Fruit fly (Drosophila melanogaster) S2 (cell line): ENCODE measurements around the gene InR.

Source experiments
- CG8478 ChIP-seq: fragments of >200 bp; optimal IDR thresholded peaks from 2 replicates; lab custom pipeline; 2018
- CTCF ChIP-seq, 2 experiments: fragments of >200 bp; optimal IDR thresholded peaks; 2 replicates each; lab custom pipeline; 2018

InR gene

DNA sequence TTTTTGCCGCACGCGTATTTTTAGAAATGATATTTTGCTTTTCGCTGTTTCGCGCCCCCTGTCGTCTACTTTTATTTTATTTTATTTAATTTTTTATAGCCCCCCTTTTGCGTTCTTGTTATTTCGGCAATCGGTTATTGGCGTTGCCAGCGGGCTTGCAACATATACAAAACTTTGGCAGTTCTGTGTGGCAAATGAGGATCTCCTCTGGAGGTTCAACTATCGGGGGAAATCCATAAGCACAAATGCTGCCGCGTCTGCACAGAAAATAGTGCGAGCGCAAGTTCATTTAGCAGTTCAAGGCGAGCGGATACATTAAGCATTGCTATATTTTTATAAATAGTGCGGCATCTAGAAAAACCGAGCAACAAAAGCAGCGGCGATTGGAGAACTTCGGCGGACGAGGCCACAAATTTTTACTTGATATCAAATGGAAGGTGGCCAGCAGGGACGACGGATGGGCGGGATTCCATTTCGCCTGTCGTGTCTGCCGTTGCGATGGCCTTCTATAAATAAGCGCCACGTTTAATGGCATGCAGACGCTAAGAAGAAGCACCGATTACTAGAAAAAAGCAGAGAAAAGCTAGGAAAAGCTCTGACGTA lies 5.3 kb upstream of the InR start:
- TF ChIP-seq CTCF (optimal IDR thresholded peaks at IDR 0.05; lab: Kevin White, UChicago) (no peak), CG8478 (no peak)

DNA sequence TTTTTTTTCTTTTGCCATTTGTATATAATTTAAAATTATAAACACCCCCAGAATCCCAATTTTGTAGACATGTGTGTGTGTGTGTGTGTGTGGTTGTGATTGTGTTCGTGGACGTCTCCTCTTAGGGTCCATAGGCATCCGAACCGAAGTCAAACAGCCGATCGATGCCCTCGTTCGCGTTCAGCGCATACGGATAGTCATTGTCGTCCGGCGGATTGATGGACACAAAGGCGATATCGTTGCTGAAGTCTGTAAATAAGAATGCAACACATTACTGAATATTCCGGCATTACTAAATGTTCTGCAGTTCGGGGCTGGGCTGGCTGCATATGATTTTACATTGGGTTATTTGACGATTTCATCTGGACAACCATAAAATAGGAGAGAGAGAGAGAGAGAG lies 2.3 kb upstream of the InR start:
- TF ChIP-seq CG8478 (no peak), CTCF (optimal IDR thresholded peaks at IDR 0.05; lab: Kevin White, UChicago) (no peak)

DNA sequence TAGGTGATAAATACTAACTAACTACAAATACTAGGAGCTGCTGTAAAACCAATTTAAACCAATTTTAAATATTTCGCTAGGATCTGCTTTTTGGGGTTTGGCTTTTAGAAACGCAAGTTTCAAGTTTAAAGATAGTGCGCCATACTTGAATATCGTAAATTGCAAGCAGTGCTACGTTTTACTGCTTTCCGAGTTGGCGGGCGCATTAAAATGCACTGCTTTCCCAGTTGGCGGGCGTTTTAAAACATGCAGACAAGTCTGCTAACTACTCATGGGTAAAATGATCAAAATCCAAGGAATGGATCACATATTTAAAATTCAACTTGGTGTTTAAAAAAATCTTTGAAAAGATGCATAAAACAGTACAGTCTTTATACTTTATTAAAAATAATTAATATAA lies 624 bp upstream of the InR start:
- no peak for TF ChIP-seq CG8478
- TF ChIP-seq CTCF (optimal IDR thresholded peaks at IDR 0.05; lab: Kevin White, UChicago), result peak; percentile 50 to 69

DNA sequence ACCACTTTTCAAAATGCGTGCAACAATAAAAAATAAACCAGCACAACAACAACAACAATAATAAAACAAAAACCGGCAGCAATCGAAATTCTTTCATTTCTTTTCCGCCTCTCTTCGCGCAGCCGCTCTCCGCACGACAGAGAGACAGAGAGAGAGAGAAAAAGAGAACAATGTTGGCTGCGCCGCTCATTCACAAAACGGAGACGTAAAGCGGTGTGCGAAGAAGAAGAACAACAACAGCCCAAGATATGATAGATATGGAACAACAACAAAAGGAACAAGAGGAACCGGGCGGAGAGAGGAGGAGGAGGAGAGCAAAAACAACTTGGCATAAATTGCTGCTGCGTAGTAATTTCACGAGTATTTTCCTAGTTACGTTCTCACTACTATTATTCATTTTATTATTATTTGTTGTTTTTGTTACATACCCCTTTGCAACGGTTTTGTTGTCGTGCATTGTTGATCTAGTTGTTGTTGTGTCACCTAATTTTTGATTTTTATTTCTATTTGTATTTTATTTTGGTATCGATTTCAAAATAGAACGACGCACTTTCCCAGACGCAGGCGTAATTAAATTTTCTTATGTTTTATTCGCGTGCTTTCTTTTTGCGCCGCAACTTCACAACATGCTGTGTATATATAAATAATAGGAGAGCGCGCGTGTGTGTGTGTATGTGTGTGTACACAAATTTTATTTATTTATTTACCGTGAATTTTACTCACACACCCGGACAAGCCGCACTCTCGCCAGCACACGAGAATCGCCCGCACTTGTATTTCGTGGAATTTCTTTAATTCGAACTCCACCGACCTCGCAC lies 613 bp downstream of the InR start:
- TF ChIP-seq CG8478, result no peak
- no peak for TF ChIP-seq CTCF (optimal IDR thresholded peaks at IDR 0.05; lab: Kevin White, UChicago)

DNA sequence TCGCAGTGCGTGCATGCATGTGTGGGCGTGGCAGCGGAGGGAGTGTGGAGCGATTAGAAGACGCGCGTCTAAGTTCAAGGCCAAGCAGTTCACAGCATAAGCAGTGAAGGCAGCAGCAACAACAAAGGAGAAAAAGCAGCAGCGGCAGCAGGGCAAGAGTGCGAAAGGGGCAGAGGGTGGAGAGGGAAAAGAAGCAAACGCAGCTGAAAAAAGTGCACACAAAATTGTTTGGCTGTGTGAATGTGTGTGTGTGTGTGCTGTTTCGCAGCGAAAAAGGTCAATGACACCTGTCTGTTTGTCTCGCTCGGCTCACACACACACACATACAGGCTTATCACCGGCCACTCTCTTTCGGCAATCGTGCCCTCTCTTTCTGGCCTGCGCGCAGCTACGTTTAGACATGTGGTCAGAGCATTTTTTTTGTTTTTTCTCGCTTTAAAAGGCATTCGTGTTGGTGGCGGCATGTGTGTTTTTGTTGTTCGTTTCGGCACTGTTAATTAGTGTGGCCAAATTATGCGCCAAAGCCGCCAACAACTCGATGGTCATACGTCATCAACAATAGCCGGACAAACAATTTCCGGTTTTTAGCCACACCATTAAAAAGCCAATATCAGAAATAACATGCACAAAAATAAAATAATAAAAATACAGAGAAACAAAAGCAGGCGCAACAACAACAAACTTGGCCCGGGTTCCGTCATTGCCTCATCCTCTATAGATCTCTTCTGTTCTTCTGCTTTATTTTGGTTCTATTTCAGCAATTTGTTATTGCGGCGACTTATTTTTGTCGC lies 2.9 kb downstream of the InR start:
- TF ChIP-seq CTCF (optimal IDR thresholded peaks at IDR 0.05; lab: Kevin White, UChicago) (no peak), CG8478 (no peak)

DNA sequence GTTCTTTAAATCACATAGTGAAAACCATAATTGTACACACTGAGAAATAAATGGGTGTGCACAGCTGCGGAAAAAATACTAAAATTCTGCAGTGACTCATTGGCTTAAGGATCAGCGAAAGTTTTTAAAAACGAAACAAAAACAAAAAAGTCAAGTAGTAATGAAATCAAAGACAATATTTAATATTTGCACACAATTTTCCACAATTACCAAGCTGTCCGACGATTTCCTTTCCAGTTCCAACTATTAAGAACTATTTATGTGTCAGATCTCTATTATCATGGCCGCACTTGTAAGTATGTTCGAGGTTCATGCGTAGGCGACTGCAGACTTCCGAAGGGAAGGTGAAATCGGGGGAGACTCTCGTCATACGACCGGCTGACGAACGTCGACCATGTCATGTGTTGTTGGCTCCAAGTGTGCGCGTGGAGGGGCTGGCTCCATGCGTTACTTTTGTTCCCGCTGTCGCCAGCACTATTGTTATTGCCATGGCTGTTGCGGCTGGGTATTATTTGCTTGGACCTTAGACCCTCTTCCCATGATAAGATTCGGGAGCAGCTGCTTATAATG lies 4.2 kb downstream of the InR start:
- TF ChIP-seq CTCF (optimal IDR thresholded peaks at IDR 0.05; lab: Kevin White, UChicago) (no peak), CG8478 (no peak)

DNA sequence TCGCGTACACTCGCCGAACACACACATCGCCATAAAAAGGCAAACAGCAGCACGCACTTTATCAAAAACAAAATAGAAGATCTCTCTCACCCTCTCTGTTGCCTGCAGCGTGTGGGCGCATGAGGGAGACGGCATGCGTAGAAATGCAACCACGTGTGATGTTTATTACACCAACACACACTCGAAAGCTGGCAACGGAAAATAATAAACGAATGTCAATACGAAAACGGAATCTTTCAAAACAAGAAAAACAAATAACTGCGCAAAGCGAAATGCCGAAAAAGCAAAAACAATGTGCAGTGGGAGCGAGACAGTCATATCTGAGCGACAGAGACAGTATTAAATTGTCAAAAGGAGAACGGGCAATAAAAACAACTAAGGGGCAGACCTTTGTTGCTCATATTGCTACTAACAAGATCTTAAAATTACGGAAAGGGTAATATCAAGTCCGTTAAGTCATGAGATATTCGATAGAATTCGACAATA lies 5.8 kb downstream of the InR start:
- no peak for TF ChIP-seq CTCF (optimal IDR thresholded peaks at IDR 0.05; lab: Kevin White, UChicago)
- no peak for TF ChIP-seq CG8478

DNA sequence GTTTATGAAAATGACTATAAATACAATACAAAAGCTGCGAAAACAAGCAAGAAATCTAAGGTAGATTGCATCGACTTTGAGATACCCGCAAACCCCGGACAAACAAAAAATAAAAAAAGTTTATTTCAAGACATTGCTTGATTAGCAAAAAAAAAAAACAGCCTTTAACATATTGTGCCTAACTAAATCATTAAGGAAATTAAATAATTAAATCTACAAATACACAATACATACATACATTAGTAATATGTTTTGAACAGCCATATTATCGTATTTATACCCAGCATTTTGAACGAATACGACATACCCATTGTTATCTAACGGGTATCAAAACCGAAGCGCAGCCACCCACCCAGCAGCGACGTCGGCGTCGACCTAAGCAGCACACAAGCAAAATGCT lies 6.2 kb downstream of the InR start:
- TF ChIP-seq CTCF (optimal IDR thresholded peaks at IDR 0.05; lab: Kevin White, UChicago) (no peak), CG8478 (no peak)

DNA sequence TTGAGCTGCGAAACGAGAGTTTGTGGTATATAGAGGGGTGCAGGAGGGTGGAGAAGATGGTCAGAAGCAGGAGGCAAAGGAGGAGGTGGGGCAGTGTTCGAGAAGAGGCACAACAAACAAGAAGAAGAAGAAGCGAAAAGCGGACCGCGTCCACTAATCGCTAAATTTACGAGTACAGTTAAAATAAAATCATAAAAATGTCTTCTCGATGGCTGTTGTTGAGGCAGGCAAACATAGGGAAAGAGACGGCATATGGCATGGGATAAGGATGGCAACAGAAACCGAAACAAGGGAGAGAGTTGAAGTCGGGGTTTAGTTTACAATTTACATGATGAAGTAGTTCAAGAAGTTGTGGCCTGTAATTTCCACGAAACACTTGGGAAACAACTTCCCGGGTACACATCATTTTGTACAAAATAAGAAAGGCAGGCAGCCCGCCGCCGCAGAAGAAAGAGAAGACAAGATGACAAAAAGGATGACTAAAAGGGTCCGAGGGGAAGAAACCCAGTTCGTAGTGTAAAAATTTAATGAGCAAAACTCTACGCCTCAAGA lies 7.4 kb downstream of the InR start:
- TF ChIP-seq CTCF (optimal IDR thresholded peaks at IDR 0.05; lab: Kevin White, UChicago) (no peak), CG8478 (no peak)

DNA sequence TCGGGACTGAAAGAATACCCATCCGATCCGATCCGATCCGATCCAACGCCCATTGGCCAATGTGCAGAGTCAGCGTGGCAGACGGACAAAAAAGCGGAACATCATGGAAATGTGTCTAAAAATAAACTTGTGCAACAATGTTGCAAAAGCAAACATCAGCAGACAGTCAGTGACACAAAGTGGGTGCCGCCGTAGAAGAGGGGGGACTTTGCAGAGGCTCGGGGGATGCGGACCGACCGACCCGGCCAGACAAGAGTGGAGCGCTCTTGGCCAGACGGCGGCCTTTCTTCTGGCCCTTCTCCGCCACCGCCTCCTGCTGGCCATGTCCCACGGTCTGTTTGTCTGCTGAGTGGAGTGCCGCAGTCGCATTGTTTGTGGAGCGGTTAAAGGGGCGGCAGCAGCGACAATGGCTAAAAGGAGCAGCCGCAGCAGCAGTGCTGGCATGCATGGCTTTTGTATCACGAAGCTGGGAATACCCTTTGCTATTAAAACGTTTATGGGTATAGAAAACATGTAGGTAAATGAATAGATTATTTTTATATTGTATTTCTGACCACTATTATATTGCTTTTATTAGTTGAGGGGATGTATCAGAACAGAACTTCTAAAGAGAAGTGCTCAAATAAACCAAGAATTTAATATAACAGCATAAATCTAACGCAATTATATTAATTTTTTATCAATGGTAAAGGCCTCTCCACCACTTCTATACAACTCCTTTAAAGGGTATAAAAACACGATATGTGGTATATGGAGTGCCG lies 10.7 kb downstream of the InR start:
- TF ChIP-seq CTCF (optimal IDR thresholded peaks at IDR 0.05; lab: Kevin White, UChicago), result no peak
- TF ChIP-seq CG8478, result no peak

DNA sequence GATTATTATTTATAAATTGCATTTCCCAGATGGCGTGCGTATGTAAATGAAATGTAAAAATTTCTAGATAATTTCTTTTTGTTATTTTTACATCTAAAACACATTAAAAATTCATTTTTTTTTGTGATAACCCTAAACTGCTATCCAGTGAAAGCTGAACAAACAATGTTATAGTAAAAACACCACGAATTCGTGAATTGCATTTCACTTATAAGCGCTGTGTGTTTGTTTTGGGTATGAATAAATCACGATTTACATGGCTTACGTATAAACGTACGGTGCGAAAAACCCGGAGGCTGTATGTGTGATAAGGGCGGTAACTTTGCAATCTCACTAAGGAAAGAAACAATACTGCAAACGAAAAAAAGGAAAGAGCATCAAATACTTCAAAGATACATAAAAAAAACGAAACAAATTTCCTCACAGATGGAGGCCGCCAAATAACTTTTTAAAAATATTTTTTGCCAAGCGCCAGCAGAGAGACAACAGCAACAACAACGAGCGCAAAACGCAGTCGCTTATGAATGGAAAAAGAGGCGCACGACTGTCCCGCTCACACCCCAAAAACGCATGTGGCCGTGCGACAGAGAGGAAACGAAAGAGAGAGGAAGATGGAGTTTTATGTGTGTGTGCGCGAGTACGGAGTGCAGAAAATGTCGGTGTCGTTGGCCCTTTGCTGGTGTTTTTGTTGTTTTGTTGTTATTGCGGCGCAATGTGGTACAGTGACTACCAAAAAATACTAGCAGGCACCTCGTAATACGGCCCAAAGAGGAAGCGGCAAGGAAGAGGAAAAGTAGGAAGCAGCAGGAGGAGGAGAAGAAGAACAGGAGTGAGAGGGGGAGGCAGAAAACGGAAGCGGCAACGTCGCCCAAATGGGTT lies 12.7 kb downstream of the InR start:
- TF ChIP-seq CTCF (optimal IDR thresholded peaks at IDR 0.05; lab: Kevin White, UChicago), result peak in 1 of 2 experiments; percentile 3
- no peak for TF ChIP-seq CG8478

DNA sequence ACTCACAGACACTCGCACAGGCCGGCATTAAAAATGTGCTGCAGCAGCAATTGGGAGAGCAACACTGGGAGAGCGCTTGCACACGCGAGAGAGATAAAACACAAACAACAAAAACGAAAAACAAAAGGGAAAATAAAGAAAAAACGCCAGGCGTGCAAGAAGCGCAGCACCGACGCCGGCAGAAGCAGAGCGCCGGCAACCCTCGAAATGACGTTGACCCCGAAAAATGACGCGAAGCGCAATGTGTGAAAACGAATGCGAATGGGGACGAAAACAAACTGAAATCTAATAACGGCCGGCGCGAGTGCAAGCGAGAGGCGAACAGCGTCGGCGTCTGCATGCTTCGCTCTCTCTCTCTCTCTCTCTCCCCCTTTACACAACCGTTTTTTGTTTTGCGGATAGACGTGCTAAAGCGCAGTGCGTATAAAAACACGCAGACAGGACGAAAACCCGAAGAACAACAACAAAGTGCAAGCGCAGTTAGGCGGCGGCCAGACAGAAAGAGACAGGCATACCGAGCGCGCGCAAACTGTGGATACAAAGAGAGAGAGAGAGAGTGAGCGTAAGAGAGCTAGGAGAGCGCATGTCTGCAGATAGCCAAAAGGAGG lies 13.7 kb downstream of the InR start:
- TF ChIP-seq CG8478 (no peak), CTCF (optimal IDR thresholded peaks at IDR 0.05; lab: Kevin White, UChicago) (peak in 1 of 2 experiments; percentile 12)

DNA sequence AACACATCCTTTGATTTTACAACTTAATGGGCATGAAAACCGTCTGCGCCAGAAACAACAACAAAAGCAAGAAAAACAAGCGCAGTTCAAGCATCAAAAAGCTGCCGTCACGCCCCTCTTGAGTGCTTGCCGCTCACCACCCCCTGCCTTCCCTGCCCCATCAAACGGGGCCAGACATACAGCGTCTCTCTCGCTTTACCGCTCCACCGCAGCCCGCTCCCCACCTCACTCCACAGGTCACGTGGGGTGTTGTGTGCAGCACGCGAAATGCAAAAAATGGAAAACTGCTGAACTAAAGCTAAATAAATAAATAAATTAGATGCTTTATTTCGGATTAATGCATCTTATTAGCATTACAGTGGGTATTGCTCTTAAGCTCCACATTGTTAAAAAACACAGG lies 14.6 kb downstream of the InR start:
- TF ChIP-seq CG8478 (no peak), CTCF (optimal IDR thresholded peaks at IDR 0.05; lab: Kevin White, UChicago) (no peak)
